Worm (Caenorhabditis elegans) whole organism, late embryonic: ENCODE measurements around the gene apd-3.
A peak's percentile ranks its signal among the peaks of the same experiment; 100 is the strongest.
"Not testable (repeated sequence)": the region's sequence is repeated elsewhere in the genome, so short reads cannot be mapped to it uniquely, and the experiment has no call there.

Experiments used
- ceh-30 ChIP-seq: fragments of 150-350 bp; optimal IDR thresholded peaks from 2 replicates; lab custom pipeline; 2014; ENCODE audit warnings: missing biosample characterization, missing genetic modification characterization
- ceh-6 ChIP-seq: fragments of 200-800 bp; sonication (Bioruptor generic); optimal IDR thresholded peaks from 2 replicates; lab custom pipeline; 2018; ENCODE audit warnings: mild to moderate bottlenecking, missing genetic modification characterization, missing compliant biosample characterization
- dmd-4 ChIP-seq: sonication (generic microtip); optimal IDR thresholded peaks from 2 replicates; lab custom pipeline; 2016; ENCODE audit warnings: borderline replicate concordance, missing genetic modification characterization, missing compliant biosample characterization
- elt-2 ChIP-seq: sonication (generic microtip); optimal IDR thresholded peaks from 2 replicates; lab custom pipeline; 2016; ENCODE audit warnings: missing genetic modification reagents, missing genetic modification characterization, missing compliant biosample characterization
- elt-4 ChIP-seq: sonication (generic microtip); optimal IDR thresholded peaks from 2 replicates; lab custom pipeline; 2016; ENCODE audit warnings: missing genetic modification characterization, missing compliant biosample characterization
- ets-4 ChIP-seq: sonication (generic microtip); optimal IDR thresholded peaks from 2 replicates; lab custom pipeline; 2016; ENCODE audit warnings: missing genetic modification characterization, missing compliant biosample characterization
- fkh-10 ChIP-seq: fragments of 150-350 bp; optimal IDR thresholded peaks from 2 replicates; lab custom pipeline; 2014; ENCODE audit warnings: missing biosample characterization, missing genetic modification reagents, missing genetic modification characterization
- nhr-11 ChIP-seq: fragments of 150-350 bp; optimal IDR thresholded peaks from 2 replicates; lab custom pipeline; 2014; ENCODE audit warnings: missing biosample characterization, missing genetic modification characterization
- pqm-1 ChIP-seq: sonication (generic microtip); optimal IDR thresholded peaks from 2 replicates; lab custom pipeline; 2016; ENCODE audit warnings: missing genetic modification characterization, missing compliant biosample characterization
- rnt-1 ChIP-seq: sonication (generic microtip); optimal IDR thresholded peaks from 2 replicates; lab custom pipeline; 2016; ENCODE audit warnings: missing genetic modification characterization, missing compliant biosample characterization
- tbx-2 ChIP-seq: sonication (generic microtip); optimal IDR thresholded peaks from 2 replicates; lab custom pipeline; 2016; ENCODE audit warnings: missing genetic modification characterization, missing compliant biosample characterization
- tbx-7 ChIP-seq: sonication (generic microtip); optimal IDR thresholded peaks from 2 replicates; lab custom pipeline; 2016; ENCODE audit warnings: missing genotype, missing genetic modification characterization, missing compliant biosample characterization
- unc-3 ChIP-seq, 2 experiments: fragments of 200-800 bp in 1 of 2; sonication (Bioruptor generic) in 1 of 2; sonication (generic microtip) in 1 of 2; conservative IDR thresholded peaks in 1 of 2; optimal IDR thresholded peaks in 1 of 2; 2 replicates each; pipeline versions ENCODE4 v1.3.6 to Lab custom; 2016 to 2022; ENCODE audit warnings: missing compliant biosample characterization in 2 of 2, missing genetic modification characterization in 2 of 2, missing genetic modification reagents in 1 of 2
- unc-86 ChIP-seq: sonication (generic microtip); optimal IDR thresholded peaks from 2 replicates; lab custom pipeline; 2016; ENCODE audit warnings: missing genetic modification characterization, missing compliant biosample characterization

ce11 chrII:3523547-3523946, 22.7 kb downstream of the apd-3 start:
- not testable (repeated sequence) for TF ChIP-seq dmd-4; tbx-7 (tag; lab: Kevin White, UChicago); elt-2; fkh-10 (GFP tag; lab: Kevin White, UChicago); elt-4 (tag; lab: Kevin White, UChicago); rnt-1; unc-86 (tag; lab: Kevin White, UChicago); ceh-30 (tag; lab: Kevin White, UChicago); ceh-6 (GFP tag; lab: Kevin White, UChicago); nhr-11; ets-4 (tag; lab: Kevin White, UChicago); unc-3 (GFP tag; conservative IDR thresholded peaks at IDR 0.05; lab: Robert Waterston, UW); unc-3 (tag; optimal IDR thresholded peaks at IDR 0.05; lab: Kevin White, UChicago); pqm-1 (tag; lab: Kevin White, UChicago)
- TF ChIP-seq tbx-2 (tag; lab: Kevin White, UChicago), result peak; percentile 18
